Worm (Caenorhabditis elegans): ENCODE results near the gene srd-11.

ce11 chrV:13576828-13577227 is 42.8 kb downstream of the srd-11 start:
- no peak for TF ChIP-seq hmbx-1 (tag; optimal IDR thresholded peaks at IDR 0.05)
- TF ChIP-seq ceh-36 (tag; optimal IDR thresholded peaks at IDR 0.05): no peak
- TF ChIP-seq scrt-1 (GFP tag; IDR thresholded peaks at IDR 0.05): no peak
- no peak for TF ChIP-seq ama-1 (optimal IDR thresholded peaks at IDR 0.05)
- TF ChIP-seq F13C5.2 (tag; optimal IDR thresholded peaks at IDR 0.05): no peak
- no peak for TF ChIP-seq aly-1 (tag; optimal IDR thresholded peaks at IDR 0.05)
- no peak for TF ChIP-seq sea-1 (GFP tag; conservative IDR thresholded peaks at IDR 0.05)
- TF ChIP-seq hmg-4 (GFP tag; optimal IDR thresholded peaks at IDR 0.05): no peak
- no peak for TF ChIP-seq ets-7 (tag; optimal IDR thresholded peaks at IDR 0.05)
- TF ChIP-seq tbx-11 (GFP tag; IDR thresholded peaks at IDR 0.05): no peak
- no peak for TF ChIP-seq tra-4 (tag; optimal IDR thresholded peaks at IDR 0.05)

Measured in whole organism, early embryonic.